Fruit fly (Drosophila melanogaster): ENCODE data around the gene Npc1a.

Npc1a gene

dm6 chr2L:10220501-10221386, at the start of gene Npc1a, which contains the start of gene Prosalpha6:
Gene Npc1a, minus strand, starts transcription at chr2L:10221216.
Gene Prosalpha6, plus strand, starts transcription at chr2L:10221351.
- TF ChIP-seq cic (GFP tag; optimal IDR thresholded peaks at IDR 0.05) (peak; percentile 37), pad (GFP tag; optimal IDR thresholded peaks at IDR 0.05) (peak; percentile 39), Crg-1 (GFP tag; optimal IDR thresholded peaks at IDR 0.05) (no peak), cnc (optimal IDR thresholded peaks at IDR 0.05) (no peak), CG14711 (tag; optimal IDR thresholded peaks at IDR 0.05) (no peak), Hr96 (GFP tag; optimal IDR thresholded peaks at IDR 0.05) (no peak), CG11617 (GFP tag; optimal IDR thresholded peaks at IDR 0.05) (no peak), Clk (GFP tag; optimal IDR thresholded peaks at IDR 0.05) (no peak), CG33017 (tag; optimal IDR thresholded peaks at IDR 0.05) (no peak), CG1620 (GFP tag; optimal IDR thresholded peaks at IDR 0.05) (no peak), bab1 (GFP tag; optimal IDR thresholded peaks at IDR 0.05) (peak; percentile 44), CG7101 (tag; optimal IDR thresholded peaks at IDR 0.05) (no peak), toe (GFP tag; optimal IDR thresholded peaks at IDR 0.05) (no peak), ovo (GFP tag; optimal IDR thresholded peaks at IDR 0.05) (no peak), CG7045 (GFP tag; optimal IDR thresholded peaks at IDR 0.05) (peak; percentile 3), Mnt (GFP tag; optimal IDR thresholded peaks at IDR 0.05) (no peak), tj (GFP tag; optimal IDR thresholded peaks at IDR 0.05) (peak; percentile 4), CG12768 (GFP tag; optimal IDR thresholded peaks at IDR 0.05) (peak; percentile 52), CG5204 (GFP tag; optimal IDR thresholded peaks at IDR 0.05) (no peak), kay (GFP tag; ENCODE audit: borderline replicate concordance) (peak; percentile 72)

- TF ChIP-seq toe (GFP tag; optimal IDR thresholded peaks at IDR 0.05) (no peak), ovo (GFP tag; optimal IDR thresholded peaks at IDR 0.05) (no peak), CG1620 (GFP tag; optimal IDR thresholded peaks at IDR 0.05) (no peak), CG11617 (GFP tag; optimal IDR thresholded peaks at IDR 0.05) (no peak), Clk (GFP tag; optimal IDR thresholded peaks at IDR 0.05) (no peak), CG5204 (GFP tag; optimal IDR thresholded peaks at IDR 0.05) (no peak), Hr96 (GFP tag; optimal IDR thresholded peaks at IDR 0.05) (no peak), CG12768 (GFP tag; optimal IDR thresholded peaks at IDR 0.05) (no peak), Mnt (GFP tag; optimal IDR thresholded peaks at IDR 0.05) (no peak), CG33017 (tag; optimal IDR thresholded peaks at IDR 0.05) (no peak), Crg-1 (GFP tag; optimal IDR thresholded peaks at IDR 0.05) (no peak), CG14711 (tag; optimal IDR thresholded peaks at IDR 0.05) (no peak), bab1 (GFP tag; optimal IDR thresholded peaks at IDR 0.05) (no peak), cic (GFP tag; optimal IDR thresholded peaks at IDR 0.05) (no peak), CG7045 (GFP tag; optimal IDR thresholded peaks at IDR 0.05) (no peak), pad (GFP tag; optimal IDR thresholded peaks at IDR 0.05) (no peak)
Observed at dm6 chr2L:10269854-10270253, 48.8 kb upstream of the Npc1a start, which contains the start of gene Mulk. Gene Mulk, plus strand, starts transcription at chr2L:10270051.

- TF ChIP-seq CG7101 (tag; optimal IDR thresholded peaks at IDR 0.05) = no peak
- TF ChIP-seq cnc (optimal IDR thresholded peaks at IDR 0.05) = no peak
- no peak for TF ChIP-seq CG7045 (GFP tag; optimal IDR thresholded peaks at IDR 0.05)
- TF ChIP-seq Crg-1 (GFP tag; optimal IDR thresholded peaks at IDR 0.05) = no peak
- TF ChIP-seq CG33017 (tag; optimal IDR thresholded peaks at IDR 0.05) = no peak
- TF ChIP-seq cic (GFP tag; optimal IDR thresholded peaks at IDR 0.05) = no peak
- TF ChIP-seq CG5204 (GFP tag; optimal IDR thresholded peaks at IDR 0.05) = no peak
- no peak for TF ChIP-seq tj (GFP tag; optimal IDR thresholded peaks at IDR 0.05)
- no peak for TF ChIP-seq pad (GFP tag; optimal IDR thresholded peaks at IDR 0.05)
- TF ChIP-seq CG11617 (GFP tag; optimal IDR thresholded peaks at IDR 0.05) = no peak
- no peak for TF ChIP-seq Mnt (GFP tag; optimal IDR thresholded peaks at IDR 0.05)
- TF ChIP-seq Hr96 (GFP tag; optimal IDR thresholded peaks at IDR 0.05) = no peak
- TF ChIP-seq bab1 (GFP tag; optimal IDR thresholded peaks at IDR 0.05) = no peak
- no peak for TF ChIP-seq CG14711 (tag; optimal IDR thresholded peaks at IDR 0.05)
Observed at dm6 chr2L:10268688-10269087, 47.7 kb upstream of the Npc1a start, which contains the start of gene CG4957. Gene CG4957, plus strand, starts transcription at chr2L:10268872.

dm6 chr2L:10266511-10266910, 45.5 kb upstream of the Npc1a start, which contains the start of gene CG4953:
Gene CG4953, plus strand, starts transcription at chr2L:10266703.
- TF ChIP-seq CG7045 (GFP tag; optimal IDR thresholded peaks at IDR 0.05) = no peak
- TF ChIP-seq CG14711 (tag; optimal IDR thresholded peaks at IDR 0.05) = no peak
- TF ChIP-seq CG1620 (GFP tag; optimal IDR thresholded peaks at IDR 0.05) = no peak
- TF ChIP-seq CG5204 (GFP tag; optimal IDR thresholded peaks at IDR 0.05) = no peak
- TF ChIP-seq CG7101 (tag; optimal IDR thresholded peaks at IDR 0.05) = no peak
- TF ChIP-seq pad (GFP tag; optimal IDR thresholded peaks at IDR 0.05) = no peak
- no peak for TF ChIP-seq kay (GFP tag; ENCODE audit: borderline replicate concordance)
- TF ChIP-seq CG11617 (GFP tag; optimal IDR thresholded peaks at IDR 0.05) = no peak
- no peak for TF ChIP-seq Crg-1 (GFP tag; optimal IDR thresholded peaks at IDR 0.05)
- TF ChIP-seq cnc (optimal IDR thresholded peaks at IDR 0.05) = no peak
- no peak for TF ChIP-seq Mnt (GFP tag; optimal IDR thresholded peaks at IDR 0.05)
- TF ChIP-seq cic (GFP tag; optimal IDR thresholded peaks at IDR 0.05) = no peak
- no peak for TF ChIP-seq toe (GFP tag; optimal IDR thresholded peaks at IDR 0.05)
- TF ChIP-seq ovo (GFP tag; optimal IDR thresholded peaks at IDR 0.05) = no peak
- no peak for TF ChIP-seq CG33017 (tag; optimal IDR thresholded peaks at IDR 0.05)
- no peak for TF ChIP-seq tj (GFP tag; optimal IDR thresholded peaks at IDR 0.05)
- no peak for TF ChIP-seq bab1 (GFP tag; optimal IDR thresholded peaks at IDR 0.05)
- no peak for TF ChIP-seq CG12768 (GFP tag; optimal IDR thresholded peaks at IDR 0.05)
- TF ChIP-seq Clk (GFP tag; optimal IDR thresholded peaks at IDR 0.05) = no peak

dm6 chr2L:10265129-10265528, 44.1 kb upstream of the Npc1a start, which contains the start of gene Mob3:
Gene Mob3, plus strand, starts transcription at chr2L:10265336.
- TF ChIP-seq kay (GFP tag; ENCODE audit: borderline replicate concordance) = peak; percentile 41
- peak; percentile 28 for TF ChIP-seq CG7101 (tag; optimal IDR thresholded peaks at IDR 0.05)
- TF ChIP-seq CG1620 (GFP tag; optimal IDR thresholded peaks at IDR 0.05) = no peak
- no peak for TF ChIP-seq CG12768 (GFP tag; optimal IDR thresholded peaks at IDR 0.05)
- no peak for TF ChIP-seq pad (GFP tag; optimal IDR thresholded peaks at IDR 0.05)
- no peak for TF ChIP-seq Crg-1 (GFP tag; optimal IDR thresholded peaks at IDR 0.05)
- no peak for TF ChIP-seq ovo (GFP tag; optimal IDR thresholded peaks at IDR 0.05)
- TF ChIP-seq tj (GFP tag; optimal IDR thresholded peaks at IDR 0.05) = no peak
- TF ChIP-seq CG7045 (GFP tag; optimal IDR thresholded peaks at IDR 0.05) = no peak
- no peak for TF ChIP-seq Clk (GFP tag; optimal IDR thresholded peaks at IDR 0.05)
- no peak for TF ChIP-seq bab1 (GFP tag; optimal IDR thresholded peaks at IDR 0.05)
- TF ChIP-seq CG14711 (tag; optimal IDR thresholded peaks at IDR 0.05) = peak; percentile 37
- no peak for TF ChIP-seq cnc (optimal IDR thresholded peaks at IDR 0.05)
- TF ChIP-seq CG5204 (GFP tag; optimal IDR thresholded peaks at IDR 0.05) = no peak
- TF ChIP-seq Hr96 (GFP tag; optimal IDR thresholded peaks at IDR 0.05) = no peak
- TF ChIP-seq CG33017 (tag; optimal IDR thresholded peaks at IDR 0.05) = no peak
- TF ChIP-seq Mnt (GFP tag; optimal IDR thresholded peaks at IDR 0.05) = no peak
- TF ChIP-seq cic (GFP tag; optimal IDR thresholded peaks at IDR 0.05) = no peak
- no peak for TF ChIP-seq toe (GFP tag; optimal IDR thresholded peaks at IDR 0.05)
- TF ChIP-seq CG11617 (GFP tag; optimal IDR thresholded peaks at IDR 0.05) = no peak

All from whole organism, adult.